Fruit fly (Drosophila melanogaster): Measurements from ENCODE around the gene CG13887.

CG13887 gene

DNA sequence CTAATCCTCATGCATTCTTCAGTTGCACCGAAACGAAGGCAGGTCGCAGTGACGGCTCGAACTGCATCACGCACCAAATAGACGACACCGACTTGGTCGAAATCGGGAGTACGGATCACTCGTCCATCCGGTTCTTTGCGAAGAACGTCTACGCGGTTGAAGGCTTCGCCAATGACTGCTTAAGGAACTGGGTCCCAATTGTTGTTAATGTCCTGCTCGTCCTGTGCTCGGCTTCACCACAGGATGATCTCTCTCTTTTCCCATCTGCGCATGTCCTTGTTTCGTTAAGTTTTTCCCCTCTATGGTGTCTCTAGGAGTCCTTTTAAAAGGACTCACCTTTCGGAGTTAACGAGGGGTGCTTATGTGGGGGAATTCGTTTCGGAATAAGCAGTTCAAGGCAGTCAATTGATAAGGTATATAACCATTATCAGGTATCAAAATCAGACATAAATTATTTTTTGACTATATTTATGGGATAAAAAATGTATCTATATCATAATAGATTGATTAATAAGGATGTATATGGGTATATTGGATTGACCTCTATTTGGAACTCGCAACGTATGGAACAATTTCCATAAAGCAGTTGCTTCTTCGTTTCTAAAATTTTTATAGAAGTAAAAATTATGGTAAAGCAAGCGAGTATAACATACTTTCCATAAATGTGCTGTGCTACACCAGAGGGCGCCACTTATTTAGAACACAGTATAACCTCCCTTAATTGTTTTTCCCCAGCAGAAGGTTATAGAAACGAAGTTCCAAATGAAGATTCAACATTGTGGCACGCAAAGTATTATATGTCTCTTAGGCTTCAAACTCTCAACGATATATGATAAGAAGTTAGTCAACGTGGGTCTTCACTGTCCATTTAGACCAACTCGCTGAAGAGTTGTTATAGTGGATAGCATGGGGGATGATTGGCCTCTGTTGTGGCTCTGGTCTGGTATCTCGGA is 19.7 kb downstream of the CG13887 start, which contains the start of gene dpr20 (continued):
- no peak for TF ChIP-seq Kr (GFP tag; optimal IDR thresholded peaks at IDR 0.05)
- TF ChIP-seq CG12236 (GFP tag; optimal IDR thresholded peaks at IDR 0.05): peak; percentile 26
- TF ChIP-seq CG13894 (tag; optimal IDR thresholded peaks at IDR 0.05): peak; percentile 90
- TF ChIP-seq Six4 (GFP tag; optimal IDR thresholded peaks at IDR 0.05): peak; percentile 44
- TF ChIP-seq Stat92E (GFP tag; optimal IDR thresholded peaks at IDR 0.05): no peak
- TF ChIP-seq croc (GFP tag; conservative IDR thresholded peaks at IDR 0.05): peak; percentile 48; the same call in 2 of the 3 replicates
- 0 out of 3 replicates have a peak, but pooled peaks have one; percentile 23 for TF ChIP-seq CG2199 (GFP tag; IDR thresholded peaks at IDR 0.05)
- TF ChIP-seq CG7357 (GFP tag; IDR thresholded peaks at IDR 0.05): peak; percentile 77
- peak; percentile 63 for TF ChIP-seq vfl (GFP tag; optimal IDR thresholded peaks at IDR 0.05)
- peak; percentile 90 for TF ChIP-seq CTCF (GFP tag; optimal IDR thresholded peaks at IDR 0.05)
- peak; percentile 67 for TF ChIP-seq CG17385 (GFP tag; optimal IDR thresholded peaks at IDR 0.05)
- TF ChIP-seq lilli (GFP tag; optimal IDR thresholded peaks at IDR 0.05): peak; percentile 89
- TF ChIP-seq CG18599 (GFP tag; optimal IDR thresholded peaks at IDR 0.05): peak; percentile 94
- peak; percentile 71 for TF ChIP-seq nmo (GFP tag; optimal IDR thresholded peaks at IDR 0.05)
- peak; percentile 39 for TF ChIP-seq CG9876 (GFP tag; optimal IDR thresholded peaks at IDR 0.05)
- peak; percentile 84 for TF ChIP-seq CG16779 (GFP tag; IDR thresholded peaks at IDR 0.05)
- TF ChIP-seq sisA (GFP tag; IDR thresholded peaks at IDR 0.05): peak; percentile 85
- TF ChIP-seq zf30C (GFP tag; optimal IDR thresholded peaks at IDR 0.05): no peak
- TF ChIP-seq Myb (GFP tag; optimal IDR thresholded peaks at IDR 0.05): peak; percentile 58
- peak; percentile 25 for TF ChIP-seq CG4617 (GFP tag; optimal IDR thresholded peaks at IDR 0.05; ENCODE audit: borderline replicate concordance)
- peak; percentile 93 for TF ChIP-seq sens (GFP tag)
- no peak for TF ChIP-seq fru (optimal IDR thresholded peaks at IDR 0.05)
- peak; percentile 79 for TF ChIP-seq CG13424 (tag; optimal IDR thresholded peaks at IDR 0.05)
- peak; percentile 64 for TF ChIP-seq jumu (GFP tag; optimal IDR thresholded peaks at IDR 0.05)
- peak; percentile 44 for TF ChIP-seq CG6854 (GFP tag; optimal IDR thresholded peaks at IDR 0.05)
- no peak for TF ChIP-seq kay (GFP tag; optimal IDR thresholded peaks at IDR 0.05)
- peak; percentile 45 for TF ChIP-seq slou (GFP tag; optimal IDR thresholded peaks at IDR 0.05)
- TF ChIP-seq hbn (GFP tag; IDR thresholded peaks at IDR 0.05; ENCODE audit: partially characterized antibody): no peak
- TF ChIP-seq NC2β (GFP tag; optimal IDR thresholded peaks at IDR 0.05): peak; percentile 53
- TF ChIP-seq Dbx (GFP tag; IDR thresholded peaks at IDR 0.05): peak; percentile 92
- peak; percentile 76 for TF ChIP-seq caup (GFP tag; optimal IDR thresholded peaks at IDR 0.05; ENCODE audit: severe bottlenecking)
- TF ChIP-seq CG2120 (GFP tag; optimal IDR thresholded peaks at IDR 0.05): peak; percentile 91
- TF ChIP-seq yki (optimal IDR thresholded peaks at IDR 0.05): no peak
- TF ChIP-seq tio (GFP tag; optimal IDR thresholded peaks at IDR 0.05): peak; percentile 55
- peak; percentile 61 for TF ChIP-seq Ssrp (tag; optimal IDR thresholded peaks at IDR 0.05)
- peak; percentile 85 for TF ChIP-seq Rx (GFP tag; IDR thresholded peaks at IDR 0.05)
- peak; percentile 64 for TF ChIP-seq dan (GFP tag; IDR thresholded peaks at IDR 0.05)
- no peak for TF ChIP-seq eve (GFP tag; optimal IDR thresholded peaks at IDR 0.05)
- TF ChIP-seq HmgD (GFP tag; optimal IDR thresholded peaks at IDR 0.05): peak; percentile 36
- peak; percentile 63; the same call in 1 of the 2 replicates for TF ChIP-seq Nf-YA (GFP tag; IDR thresholded peaks at IDR 0.05)
- TF ChIP-seq odd (GFP tag; optimal IDR thresholded peaks at IDR 0.05): no peak
- TF ChIP-seq ash1 (GFP tag; optimal IDR thresholded peaks at IDR 0.05): peak; percentile 49
- peak; percentile 76 for TF ChIP-seq scrt (GFP tag; optimal IDR thresholded peaks at IDR 0.05)
- TF ChIP-seq gem (tag; optimal IDR thresholded peaks at IDR 0.05): peak; percentile 77
- TF ChIP-seq CG7987 (GFP tag; optimal IDR thresholded peaks at IDR 0.05): peak; percentile 58
- TF ChIP-seq Sox102F (GFP tag; optimal IDR thresholded peaks at IDR 0.05): peak; percentile 74
- TF ChIP-seq al (GFP tag; IDR thresholded peaks at IDR 0.05): peak; percentile 73
- peak; percentile 59; the same call in 1 of the 2 replicates for TF ChIP-seq CG31441 (GFP tag; IDR thresholded peaks at IDR 0.05)
- TF ChIP-seq ken (GFP tag; IDR thresholded peaks at IDR 0.05): peak; percentile 88
- TF ChIP-seq HLH4C (GFP tag; IDR thresholded peaks at IDR 0.05; ENCODE audit: partially characterized antibody): no peak
